Worm (Caenorhabditis elegans) whole organism, L4/young adult: ENCODE results near the gene F36H12.4.
"Not testable (repeated sequence)": the region's sequence is repeated elsewhere in the genome, so short reads cannot be mapped to it uniquely, and the experiment has no call there.

Source experiments
- W03F9.2 ChIP-seq: fragments of 150-350 bp; optimal IDR thresholded peaks from 2 replicates; lab custom pipeline; 2014; ENCODE audit warnings: missing biosample characterization, missing genetic modification characterization
- him-1 ChIP-seq: sonication (generic microtip); optimal IDR thresholded peaks from 2 replicates; lab custom pipeline; 2016; ENCODE audit warnings: missing genotype, missing genetic modification reagents, missing genetic modification characterization, missing compliant biosample characterization

ce11 chrIV:5316223-5316622, 47.3 kb downstream of the F36H12.4 start, which contains the start of gene msp-65:
- TF ChIP-seq him-1, W03F9.2 (tag; lab: Kevin White, UChicago): not testable (repeated sequence)
